Fruit fly (Drosophila melanogaster): ENCODE measurements around the gene CG12003.
A peak's percentile ranks its signal among the peaks of the same experiment; 100 is the strongest.

CG12003 gene

dm6 chr3L:1545693-1546329, 19.4 kb upstream of the CG12003 start, which contains the start of the genes CG32313 and Pcyt1 (continued):
- TF ChIP-seq ATbp (GFP tag; optimal IDR thresholded peaks at IDR 0.05) (peak; percentile 0), CG2678 (tag; optimal IDR thresholded peaks at IDR 0.05) (peak; percentile 23), CG17186 (GFP tag; optimal IDR thresholded peaks at IDR 0.05) (peak; percentile 76), Hr51 (GFP tag; optimal IDR thresholded peaks at IDR 0.05) (no peak), ab (GFP tag; optimal IDR thresholded peaks at IDR 0.05) (no peak), cato (GFP tag; optimal IDR thresholded peaks at IDR 0.05; ENCODE audit: borderline replicate concordance) (no peak), Neu2 (GFP tag; optimal IDR thresholded peaks at IDR 0.05; ENCODE audit: borderline replicate concordance) (no peak), CG11456 (GFP tag; IDR thresholded peaks at IDR 0.05) (no peak), chinmo (GFP tag; IDR thresholded peaks at IDR 0.05; ENCODE audit: partially characterized antibody) (peak; percentile 94), NK7.1 (GFP tag; optimal IDR thresholded peaks at IDR 0.05) (no peak), btn (GFP tag; optimal IDR thresholded peaks at IDR 0.05) (no peak), emc (GFP tag; optimal IDR thresholded peaks at IDR 0.05) (no peak), CG7963 (GFP tag; IDR thresholded peaks at IDR 0.05; ENCODE audit: partially characterized antibody) (peak; percentile 90), croc (GFP tag; conservative IDR thresholded peaks at IDR 0.05) (no peak), CG12299 (tag; optimal IDR thresholded peaks at IDR 0.05) (no peak), C15 (GFP tag; IDR thresholded peaks at IDR 0.05) (no peak), ERR (GFP tag; optimal IDR thresholded peaks at IDR 0.05) (peak; percentile 38), dmrt11E (tag; optimal IDR thresholded peaks at IDR 0.05) (no peak), CG7786 (GFP tag; optimal IDR thresholded peaks at IDR 0.05) (no peak), CG5953 (GFP tag; IDR thresholded peaks at IDR 0.05) (no peak), tgo (GFP tag; IDR thresholded peaks at IDR 0.05) (no peak), Ravus (GFP tag; IDR thresholded peaks at IDR 0.05) (no peak), Tbp (GFP tag; optimal IDR thresholded peaks at IDR 0.05) (no peak), Dll (GFP tag; IDR thresholded peaks at IDR 0.05; ENCODE audit: partially characterized antibody) (peak; percentile 85), B-H1 (GFP tag; IDR thresholded peaks at IDR 0.05) (no peak), dimm (GFP tag; IDR thresholded peaks at IDR 0.05) (no peak), ranshi (GFP tag; IDR thresholded peaks at IDR 0.05) (no peak), CG31365 (tag; optimal IDR thresholded peaks at IDR 0.05) (no peak), bowl (GFP tag; IDR thresholded peaks at IDR 0.05) (no peak), Myb (GFP tag; optimal IDR thresholded peaks at IDR 0.05) (peak; percentile 58), CG14965 (GFP tag; optimal IDR thresholded peaks at IDR 0.05; ENCODE audit: borderline replicate concordance) (no peak), ttk (GFP tag; IDR thresholded peaks at IDR 0.05) (no peak), CoRest (tag; optimal IDR thresholded peaks at IDR 0.05) (peak; percentile 29), Nf-YC (tag; optimal IDR thresholded peaks at IDR 0.05) (peak; percentile 33), Meics (GFP tag; optimal IDR thresholded peaks at IDR 0.05) (no peak), CG3847 (GFP tag; IDR thresholded peaks at IDR 0.05) (0 out of 2 replicates have a peak, but pooled peaks have one; percentile 10), CG12104 (GFP tag; optimal IDR thresholded peaks at IDR 0.05) (no peak), nmo (GFP tag; optimal IDR thresholded peaks at IDR 0.05) (peak; percentile 50), yki (optimal IDR thresholded peaks at IDR 0.05) (no peak), HmgD (GFP tag; optimal IDR thresholded peaks at IDR 0.05) (peak; percentile 49), trh (GFP tag; optimal IDR thresholded peaks at IDR 0.05) (no peak), toy (GFP tag; IDR thresholded peaks at IDR 0.05) (no peak), unc-4 (GFP tag; IDR thresholded peaks at IDR 0.05; ENCODE audit: partially characterized antibody) (peak; percentile 87), E2f2 (GFP tag; IDR thresholded peaks at IDR 0.05) (peak; percentile 81), chif (GFP tag; optimal IDR thresholded peaks at IDR 0.05) (no peak), Six4 (GFP tag; optimal IDR thresholded peaks at IDR 0.05) (no peak), CG15601 (tag; optimal IDR thresholded peaks at IDR 0.05) (peak; percentile 25), hbn (GFP tag; IDR thresholded peaks at IDR 0.05; ENCODE audit: partially characterized antibody) (peak; percentile 81), CG8765 (GFP tag; IDR thresholded peaks at IDR 0.05) (no peak), zf30C (GFP tag; optimal IDR thresholded peaks at IDR 0.05) (no peak), CG31441 (GFP tag; IDR thresholded peaks at IDR 0.05) (peak; percentile 28; the same call in 1 of the 2 replicates)

All from whole organism, embryonic.